Fruit fly (Drosophila melanogaster) whole organism, pupa: ENCODE data around the gene CG43120.
A peak's percentile ranks its signal among the peaks of the same experiment; 100 is the strongest.

Experiments used
- CG10348 ChIP-seq: fragments of 200-800 bp; sonication (Bioruptor generic); IDR thresholded peaks from 2 replicates; pipeline ENCODE4 v1.3.6; 2022; ENCODE audit warnings: missing biosample characterization, missing genetic modification characterization
- CG12605 ChIP-seq: fragments of 200-800 bp; sonication (Bioruptor generic); IDR thresholded peaks from 2 replicates; pipeline ENCODE4 v1.3.6; 2022; ENCODE audit warnings: missing biosample characterization, missing genetic modification characterization
- CG13204 ChIP-seq: fragments of 200-800 bp; sonication (Bioruptor generic); optimal IDR thresholded peaks from 2 replicates; lab custom pipeline; 2018; ENCODE audit warnings: missing biosample characterization, mild to moderate bottlenecking, missing genetic modification characterization, moderate library complexity
- CG14655 ChIP-seq: fragments of 200-800 bp; sonication (Bioruptor generic); optimal IDR thresholded peaks from 3 replicates; lab custom pipeline; 2017; ENCODE audit warnings: mild to moderate bottlenecking, missing biosample characterization, missing genetic modification reagents, missing genetic modification characterization
- CG15710 ChIP-seq: fragments of 200-800 bp; sonication (Bioruptor generic); optimal IDR thresholded peaks from 2 replicates; lab custom pipeline; 2018; ENCODE audit warnings: missing biosample characterization, mild to moderate bottlenecking, missing genetic modification characterization, moderate library complexity
- CG17806 ChIP-seq: fragments of 200-800 bp; sonication (Bioruptor generic); optimal IDR thresholded peaks from 2 replicates; lab custom pipeline; 2018; ENCODE audit warnings: missing biosample characterization, mild to moderate bottlenecking, missing genetic modification characterization, moderate library complexity
- CG32121 ChIP-seq: fragments of 200-800 bp; sonication (Bioruptor generic); IDR thresholded peaks from 2 replicates; pipeline ENCODE4 v1.3.6; 2022; ENCODE audit warnings: missing biosample characterization, missing genetic modification characterization
- CG34367 ChIP-seq: fragments of 200-800 bp; sonication (Bioruptor generic); optimal IDR thresholded peaks from 2 replicates; lab custom pipeline; 2018; ENCODE audit warnings: missing biosample characterization, mild to moderate bottlenecking, missing genetic modification characterization
- CG4496 ChIP-seq: fragments of 200-800 bp; sonication (Bioruptor generic); IDR thresholded peaks from 3 replicates; pipeline ENCODE4 v1.3.6; 2022; ENCODE audit warnings: missing biosample characterization, missing genetic modification characterization
- CG8159 ChIP-seq: fragments of 200-800 bp; sonication (Bioruptor generic); optimal IDR thresholded peaks from 3 replicates; lab custom pipeline; 2018; ENCODE audit warnings: missing biosample characterization, mild to moderate bottlenecking, missing genetic modification characterization, moderate library complexity
- CG8301 ChIP-seq: fragments of 200-800 bp; sonication (Bioruptor generic); optimal IDR thresholded peaks from 2 replicates; lab custom pipeline; 2018; ENCODE audit warnings: missing biosample characterization, mild to moderate bottlenecking, missing genetic modification characterization
- CG9948 ChIP-seq: fragments of 200-800 bp; sonication (Bioruptor generic); optimal IDR thresholded peaks from 2 replicates; lab custom pipeline; 2018; ENCODE audit warnings: missing biosample characterization, mild to moderate bottlenecking, missing genetic modification characterization, moderate library complexity
- D1 ChIP-seq: fragments of 200-800 bp; sonication (Bioruptor generic); optimal IDR thresholded peaks from 2 replicates; lab custom pipeline; 2018; ENCODE audit warnings: missing biosample characterization, mild to moderate bottlenecking, missing genetic modification characterization, moderate library complexity
- EcR ChIP-seq: fragments of 200-800 bp; sonication (Bioruptor generic); optimal IDR thresholded peaks from 3 replicates; lab custom pipeline; 2019; ENCODE audit warnings: missing biosample characterization, missing genetic modification characterization, mild to moderate bottlenecking, moderate library complexity, missing genetic modification reagents
- Ets98B ChIP-seq: fragments of 200-800 bp; sonication (Bioruptor generic); IDR thresholded peaks from 2 replicates; pipeline ENCODE4 v1.3.6; 2022; ENCODE audit warnings: missing biosample characterization, missing genetic modification characterization
- Pif1A ChIP-seq: fragments of 200-800 bp; sonication (Bioruptor generic); optimal IDR thresholded peaks from 3 replicates; lab custom pipeline; 2016; ENCODE audit warnings: missing biosample characterization, missing genetic modification characterization
- Pif1B ChIP-seq: fragments of 200-800 bp; sonication (Bioruptor generic); optimal IDR thresholded peaks from 3 replicates; lab custom pipeline; 2016; ENCODE audit warnings: missing biosample characterization, missing genetic modification characterization
- Snoo ChIP-seq: fragments of 200-800 bp; sonication (Bioruptor generic); optimal IDR thresholded peaks from 3 replicates; lab custom pipeline; 2017; ENCODE audit warnings: missing biosample characterization, mild to moderate bottlenecking, missing genetic modification characterization, inconsistent platforms
- fd96Ca ChIP-seq: fragments of 200-800 bp; sonication (Bioruptor generic); IDR thresholded peaks from 3 replicates; pipeline ENCODE4 v1.3.6; 2022; ENCODE audit warnings: missing biosample characterization, missing genetic modification characterization
- gl ChIP-seq: fragments of 200-800 bp; sonication (Bioruptor generic); optimal IDR thresholded peaks from 2 replicates; lab custom pipeline; 2018; ENCODE audit warnings: missing biosample characterization, mild to moderate bottlenecking, missing genetic modification characterization
- rn ChIP-seq: fragments of 200-800 bp; sonication (Bioruptor generic); IDR thresholded peaks from 2 replicates; pipeline ENCODE4 v1.3.6; 2022; ENCODE audit warnings: missing biosample characterization, missing genetic modification characterization

The CG43120 gene

dm6 chr3L:14375863-14376262, 5.8 kb upstream of the CG43120 start:
- no peak for TF ChIP-seq Pif1B (GFP tag; lab: Kevin White, UChicago)
- no peak for TF ChIP-seq CG34367 (tag; lab: Kevin White, UChicago)
- TF ChIP-seq CG14655 (GFP tag; lab: Kevin White, UChicago), result no peak
- no peak for TF ChIP-seq Pif1A (GFP tag; lab: Kevin White, UChicago)
- no peak for TF ChIP-seq CG12605
- no peak for TF ChIP-seq EcR
- no peak for TF ChIP-seq CG9948
- no peak for TF ChIP-seq Ets98B (GFP tag; lab: Robert Waterston, UW)
- no peak for TF ChIP-seq CG15710 (tag; lab: Kevin White, UChicago)
- no peak for TF ChIP-seq CG32121 (GFP tag; lab: Robert Waterston, UW)
- TF ChIP-seq Snoo (tag; lab: Kevin White, UChicago), result no peak
- no peak for TF ChIP-seq CG17806
- TF ChIP-seq gl (tag; lab: Kevin White, UChicago), result no peak
- no peak for TF ChIP-seq CG8301 (tag; lab: Kevin White, UChicago)
- no peak for TF ChIP-seq CG4496 (GFP tag; lab: Robert Waterston, UW)
- TF ChIP-seq D1 (tag; lab: Kevin White, UChicago), result no peak
- TF ChIP-seq, all 21 proteins: peak for 0

dm6 chr3L:14389242-14389641, 7.5 kb downstream of the CG43120 start:
- TF ChIP-seq EcR (no peak), CG13204 (no peak), Pif1A (GFP tag; lab: Kevin White, UChicago) (no peak), D1 (tag; lab: Kevin White, UChicago) (no peak), CG8301 (tag; lab: Kevin White, UChicago) (peak; percentile 14), CG8159 (tag; lab: Kevin White, UChicago) (no peak), CG9948 (no peak), CG10348 (GFP tag; lab: Robert Waterston, UW) (no peak), CG14655 (GFP tag; lab: Kevin White, UChicago) (peak; percentile 35), fd96Ca (GFP tag; lab: Robert Waterston, UW) (no peak), Ets98B (GFP tag; lab: Robert Waterston, UW) (no peak)

- TF ChIP-seq D1 (tag; lab: Kevin White, UChicago) (no peak), CG17806 (peak; percentile 21), CG8159 (tag; lab: Kevin White, UChicago) (peak; percentile 67), CG9948 (peak; percentile 10), CG10348 (GFP tag; lab: Robert Waterston, UW) (no peak), CG8301 (tag; lab: Kevin White, UChicago) (peak; percentile 44), CG14655 (GFP tag; lab: Kevin White, UChicago) (peak; percentile 57)
Observed at dm6 chr3L:14397020-14397602, 15.4 kb downstream of the CG43120 start.

- TF ChIP-seq CG13204, result no peak
- no peak for TF ChIP-seq CG8301 (tag; lab: Kevin White, UChicago)
- no peak for TF ChIP-seq Pif1B (GFP tag; lab: Kevin White, UChicago)
- TF ChIP-seq CG32121 (GFP tag; lab: Robert Waterston, UW), result no peak
- no peak for TF ChIP-seq rn (GFP tag; lab: Robert Waterston, UW)
- 0 out of 3 replicates have a peak, but pooled peaks have one; percentile 21 for TF ChIP-seq CG4496 (GFP tag; lab: Robert Waterston, UW)
- TF ChIP-seq CG17806, result no peak
- TF ChIP-seq CG12605, result no peak
- no peak for TF ChIP-seq CG10348 (GFP tag; lab: Robert Waterston, UW)
Observed at dm6 chr3L:14399873-14400272, 18.2 kb downstream of the CG43120 start.

- TF ChIP-seq CG12605 (no peak), CG4496 (GFP tag; lab: Robert Waterston, UW) (no peak), EcR (no peak), CG17806 (no peak), Ets98B (GFP tag; lab: Robert Waterston, UW) (no peak), Pif1B (GFP tag; lab: Kevin White, UChicago) (no peak), Snoo (tag; lab: Kevin White, UChicago) (no peak), CG10348 (GFP tag; lab: Robert Waterston, UW) (no peak)
Observed at dm6 chr3L:14402632-14403031, 20.9 kb downstream of the CG43120 start, which contains the start of gene CG3868. Gene CG3868, minus strand, starts transcription at chr3L:14402725.

- TF ChIP-seq Pif1B (GFP tag; lab: Kevin White, UChicago), result no peak
- TF ChIP-seq CG14655 (GFP tag; lab: Kevin White, UChicago), result no peak
- no peak for TF ChIP-seq D1 (tag; lab: Kevin White, UChicago)
- no peak for TF ChIP-seq Ets98B (GFP tag; lab: Robert Waterston, UW)
- no peak for TF ChIP-seq Snoo (tag; lab: Kevin White, UChicago)
- no peak for TF ChIP-seq fd96Ca (GFP tag; lab: Robert Waterston, UW)
- no peak for TF ChIP-seq CG10348 (GFP tag; lab: Robert Waterston, UW)
- no peak for TF ChIP-seq CG32121 (GFP tag; lab: Robert Waterston, UW)
- no peak for TF ChIP-seq CG34367 (tag; lab: Kevin White, UChicago)
- no peak for TF ChIP-seq CG17806
- no peak for TF ChIP-seq rn (GFP tag; lab: Robert Waterston, UW)
- no peak for TF ChIP-seq CG8159 (tag; lab: Kevin White, UChicago)
- no peak for TF ChIP-seq CG12605
- TF ChIP-seq CG9948, result no peak
- no peak for TF ChIP-seq gl (tag; lab: Kevin White, UChicago)
- no peak for TF ChIP-seq CG8301 (tag; lab: Kevin White, UChicago)
Observed at dm6 chr3L:14406613-14407012, 24.9 kb downstream of the CG43120 start.
